Fruit fly (Drosophila melanogaster) whole organism: ENCODE measurements around the gene RpL13A.

Experiments used
- CG8478 ChIP-seq: fragments of >200 bp; optimal IDR thresholded peaks from 2 replicates; lab custom pipeline; 2018; ENCODE audit warnings: inconsistent platforms
- Dll ChIP-seq: fragments of >200 bp; optimal IDR thresholded peaks from 2 replicates; lab custom pipeline; 2017
- EcR ChIP-seq, 2 experiments: fragments of >200 bp; optimal IDR thresholded peaks; 2 replicates each; lab custom pipeline; 2017; ENCODE audit warnings: missing biosample characterization in 2 of 2, missing genetic modification characterization in 2 of 2, missing genetic modification reagents in 2 of 2
- pan ChIP-seq: fragments of >200 bp; optimal IDR thresholded peaks from 2 replicates; lab custom pipeline; 2017
- psq ChIP-seq: fragments of >200 bp; optimal IDR thresholded peaks from 2 replicates; lab custom pipeline; 2017
- usp ChIP-seq: fragments of >200 bp; optimal IDR thresholded peaks from 2 replicates; lab custom pipeline; 2017; ENCODE audit warnings: missing biosample characterization, missing genetic modification characterization, mixed read lengths

The RpL13A gene

dm6 chr3R:5672658-5673217 lies 48.5 kb downstream of the RpL13A start:
- no peak for TF ChIP-seq usp (GFP tag; lab: Kevin White, UChicago)
- no peak for TF ChIP-seq psq (lab: Kevin White, UChicago)
- no peak for TF ChIP-seq EcR (GFP tag; optimal IDR thresholded peaks at IDR 0.05; lab: Kevin White, UChicago)
- TF ChIP-seq pan (lab: Kevin White, UChicago) = no peak
- no peak for TF ChIP-seq Dll (lab: Kevin White, UChicago)
- no peak for TF ChIP-seq CG8478
